Worm (Caenorhabditis elegans) whole organism, L4 larva: Measurements from ENCODE around the gene srz-102.

Experiments used
- R02D3.7 ChIP-seq: fragments of 150-350 bp; sonication (generic microtip); optimal IDR thresholded peaks from 3 replicates; lab custom pipeline; 2014; ENCODE audit warnings: missing biosample characterization, missing genetic modification characterization
- ZK337.2 ChIP-seq: fragments of 200-800 bp; sonication (Bioruptor generic); IDR thresholded peaks from 2 replicates; pipeline ENCODE4 v1.3.6; 2022; ENCODE audit warnings: missing genetic modification reagents, missing genetic modification characterization, missing compliant biosample characterization
- ama-1 ChIP-seq: fragments of 150-350 bp; optimal IDR thresholded peaks from 2 replicates; lab custom pipeline; 2014; ENCODE audit warnings: inconsistent platforms, mixed read lengths
- ceh-62 ChIP-seq: sonication (generic microtip); optimal IDR thresholded peaks from 2 replicates; lab custom pipeline; 2017; ENCODE audit warnings: missing biosample characterization, missing genetic modification characterization
- hif-1 ChIP-seq, 2 experiments: sonication (generic microtip); optimal IDR thresholded peaks; 2 replicates each; lab custom pipeline; 2016 to 2017; ENCODE audit warnings: missing compliant biosample characterization in 2 of 2, missing genetic modification characterization in 2 of 2, missing genetic modification reagents in 2 of 2, missing genotype in 2 of 2, mild to moderate bottlenecking in 1 of 2
- madf-5 ChIP-seq, 2 experiments: fragments of 200-800 bp; sonication (Bioruptor generic); IDR thresholded peaks; 2 replicates each; pipeline ENCODE4 v1.3.6; 2022; ENCODE audit warnings: missing compliant biosample characterization in 2 of 2, missing genetic modification characterization in 2 of 2
- unc-39 ChIP-seq: sonication (generic microtip); optimal IDR thresholded peaks from 2 replicates; lab custom pipeline; 2017; ENCODE audit warnings: missing biosample characterization, missing genetic modification characterization

DNA sequence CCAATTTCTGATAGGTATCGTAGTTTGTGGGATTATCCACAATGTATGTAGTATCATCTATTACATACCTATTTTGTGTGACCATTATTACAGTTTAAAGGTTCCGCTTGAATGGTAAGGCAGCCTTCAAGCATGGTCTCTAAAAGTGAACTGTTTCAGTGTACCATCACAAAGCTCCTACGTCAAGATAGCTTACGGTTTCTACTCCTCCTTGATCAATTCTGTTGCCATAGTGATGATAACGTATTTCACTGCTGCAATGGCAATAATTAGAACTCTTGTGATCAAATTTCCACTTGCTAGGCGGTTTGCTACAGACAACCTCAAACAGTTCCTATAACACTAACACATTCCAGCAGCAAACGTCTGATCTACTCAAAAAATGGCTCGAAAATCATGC, 4.0 kb upstream of the srz-102 start:
- TF ChIP-seq ZK337.2 (no peak), ama-1 (lab: Kevin White, UChicago) (no peak), unc-39 (no peak), madf-5 (GFP tag; IDR thresholded peaks at IDR 0.05; lab: Robert Waterston, UW) (no peak), R02D3.7 (tag; lab: Kevin White, UChicago) (no peak), ceh-62 (no peak), hif-1 (tag; optimal IDR thresholded peaks at IDR 0.05; lab: Kevin White, UChicago) (no peak)
